Fruit fly (Drosophila melanogaster) Kc167 (cell line): Measurements from ENCODE around the gene QIL1.

Source experiments
- Myc ChIP-seq: fragments of >200 bp; optimal IDR thresholded peaks from 2 replicates; lab custom pipeline; 2017; ENCODE audit warnings: missing external identifiers
- Sin3A ChIP-seq: fragments of >200 bp; optimal IDR thresholded peaks from 2 replicates; lab custom pipeline; 2018; ENCODE audit warnings: missing external identifiers
- h ChIP-seq: fragments of >200 bp; optimal IDR thresholded peaks from 3 replicates; lab custom pipeline; 2018; ENCODE audit warnings: missing external identifiers
- psq ChIP-seq: fragments of >200 bp; optimal IDR thresholded peaks from 2 replicates; lab custom pipeline; 2017; ENCODE audit warnings: missing external identifiers
- ttk ChIP-seq: sonication (Bioruptor generic); optimal IDR thresholded peaks from 2 replicates; lab custom pipeline; 2017; ENCODE audit warnings: missing external identifiers

DNA sequence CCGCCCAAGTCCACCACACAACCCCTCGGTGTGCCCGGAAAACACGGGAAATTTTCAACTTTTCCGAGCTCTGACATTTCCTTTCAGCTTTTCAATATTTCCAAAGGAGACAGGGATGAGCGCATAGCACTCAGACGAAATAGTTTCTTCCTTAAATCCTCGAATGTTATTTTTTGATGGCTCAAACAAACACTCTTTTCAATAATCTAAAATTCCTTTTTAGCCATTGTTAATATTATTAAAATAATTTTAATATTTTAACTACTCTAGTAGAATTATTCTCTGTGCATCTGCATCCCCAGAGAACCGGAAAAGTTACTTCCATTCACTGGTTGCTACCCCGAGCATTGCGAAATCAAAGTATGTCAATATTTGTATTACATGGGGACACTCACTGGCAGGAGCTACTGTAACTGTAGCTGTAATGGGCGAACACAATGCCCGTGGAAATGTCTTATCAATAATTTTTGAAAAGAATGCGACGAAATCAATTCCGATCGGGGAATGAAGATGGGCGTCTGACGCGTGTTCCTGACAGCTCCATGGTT is 8.0 kb upstream of the QIL1 start:
- no peak for TF ChIP-seq psq
- TF ChIP-seq Sin3A (lab: Kevin White, UChicago), result no peak
- no peak for TF ChIP-seq ttk (lab: Kevin White, UChicago)
- no peak for TF ChIP-seq h (lab: Kevin White, UChicago)
- TF ChIP-seq Myc (lab: Kevin White, UChicago), result no peak
